Fruit fly (Drosophila melanogaster) whole organism, embryonic: ENCODE measurements around the gene Actbeta.

Experiments
- Aef1 ChIP-seq: fragments of 200-800 bp; sonication (Bioruptor generic); IDR thresholded peaks from 3 replicates; pipeline ENCODE4 v1.3.6; 2022; ENCODE audit warnings: missing biosample characterization, missing genetic modification characterization
- CG10979 ChIP-seq: fragments of 200-800 bp; sonication (Bioruptor generic); optimal IDR thresholded peaks from 2 replicates; lab custom pipeline; 2018; ENCODE audit warnings: missing biosample characterization, mild to moderate bottlenecking, missing genetic modification characterization, moderate library complexity
- CG12236 ChIP-seq: fragments of 200-800 bp; sonication (Bioruptor generic); optimal IDR thresholded peaks from 2 replicates; lab custom pipeline; 2016; ENCODE audit warnings: missing biosample characterization, missing genetic modification characterization
- CG13296 ChIP-seq: fragments of 200-800 bp; sonication (Bioruptor generic); optimal IDR thresholded peaks from 3 replicates; lab custom pipeline; 2018; ENCODE audit warnings: missing biosample characterization, mild to moderate bottlenecking, missing genetic modification characterization
- CG13894 ChIP-seq: fragments of 200-800 bp; sonication (Bioruptor generic); optimal IDR thresholded peaks from 3 replicates; lab custom pipeline; 2018; ENCODE audit warnings: missing biosample characterization, mild to moderate bottlenecking, missing genetic modification characterization, moderate library complexity
- CG15073 ChIP-seq: fragments of 200-800 bp; sonication (Bioruptor generic); optimal IDR thresholded peaks from 2 replicates; lab custom pipeline; 2016; ENCODE audit warnings: missing biosample characterization, missing genetic modification characterization
- CG1602 ChIP-seq: fragments of 200-800 bp; sonication (Bioruptor generic); optimal IDR thresholded peaks from 3 replicates; lab custom pipeline; 2016; ENCODE audit warnings: missing biosample characterization, missing genetic modification characterization
- CG17359 ChIP-seq: fragments of 200-800 bp; sonication (Bioruptor generic); optimal IDR thresholded peaks from 3 replicates; lab custom pipeline; 2018; ENCODE audit warnings: missing biosample characterization, mild to moderate bottlenecking, missing genetic modification characterization, moderate library complexity
- CG17361 ChIP-seq: fragments of 200-800 bp; sonication (Bioruptor generic); IDR thresholded peaks from 3 replicates; pipeline ENCODE4 v1.3.6; 2022; ENCODE audit warnings: missing biosample characterization, missing genetic modification characterization
- CG18619 ChIP-seq: fragments of 200-800 bp; sonication (Bioruptor generic); optimal IDR thresholded peaks from 3 replicates; lab custom pipeline; 2017; ENCODE audit warnings: missing biosample characterization, mild to moderate bottlenecking, missing genetic modification characterization
- CG2129 ChIP-seq: fragments of 200-800 bp; sonication (Bioruptor generic); IDR thresholded peaks from 2 replicates; pipeline ENCODE4 v1.3.6; 2022; ENCODE audit warnings: missing biosample characterization, missing genetic modification characterization; ENCODE audit not compliant: partially characterized antibody
- CG2678 ChIP-seq: fragments of 200-800 bp; sonication (Bioruptor generic); optimal IDR thresholded peaks from 3 replicates; lab custom pipeline; 2019; ENCODE audit warnings: missing biosample characterization, mild to moderate bottlenecking, missing genetic modification characterization, moderate library complexity
- CG2712 ChIP-seq: fragments of 200-800 bp; optimal IDR thresholded peaks from 3 replicates; lab custom pipeline; 2019; ENCODE audit warnings: missing biosample characterization, mild to moderate bottlenecking, missing genetic modification characterization, moderate library complexity
- CG3838 ChIP-seq: fragments of 200-800 bp; sonication (Bioruptor generic); optimal IDR thresholded peaks from 3 replicates; lab custom pipeline; 2016; ENCODE audit warnings: missing biosample characterization, missing genetic modification characterization
- CG6689 ChIP-seq: fragments of 200-800 bp; sonication (Bioruptor generic); IDR thresholded peaks from 2 replicates; pipeline ENCODE4 v1.3.6; 2022; ENCODE audit warnings: missing biosample characterization, missing genetic modification characterization
- CG7271 ChIP-seq: fragments of 200-800 bp; sonication (Bioruptor generic); optimal IDR thresholded peaks from 2 replicates; lab custom pipeline; 2018; ENCODE audit warnings: missing biosample characterization, mild to moderate bottlenecking, missing genetic modification characterization, moderate library complexity
- CG7963 ChIP-seq: fragments of 200-800 bp; sonication (Bioruptor generic); IDR thresholded peaks from 3 replicates; pipeline ENCODE4 v1.3.6; 2022; ENCODE audit warnings: missing biosample characterization, missing genetic modification characterization; ENCODE audit not compliant: partially characterized antibody
- CG9437 ChIP-seq: fragments of 200-800 bp; sonication (Bioruptor generic); optimal IDR thresholded peaks from 2 replicates; lab custom pipeline; 2018; ENCODE audit warnings: missing biosample characterization, mild to moderate bottlenecking, missing genetic modification characterization
- CG9817 ChIP-seq: fragments of 200-800 bp; sonication (Bioruptor generic); optimal IDR thresholded peaks from 2 replicates; lab custom pipeline; 2018; ENCODE audit warnings: missing biosample characterization, mild to moderate bottlenecking, missing genetic modification characterization, moderate library complexity
- Chrac-16 ChIP-seq: fragments of 200-800 bp; sonication (Bioruptor generic); optimal IDR thresholded peaks from 3 replicates; lab custom pipeline; 2016; ENCODE audit warnings: missing biosample characterization, missing genetic modification characterization
- D19B ChIP-seq: fragments of 200-800 bp; sonication (Bioruptor generic); optimal IDR thresholded peaks from 2 replicates; lab custom pipeline; 2017; ENCODE audit warnings: missing biosample characterization, mild to moderate bottlenecking, missing genetic modification characterization
- Dip3 ChIP-seq: fragments of 200-800 bp; sonication (Bioruptor generic); optimal IDR thresholded peaks from 3 replicates; lab custom pipeline; 2016; ENCODE audit warnings: missing biosample characterization, missing genetic modification characterization
- Doc2 ChIP-seq: fragments of 200-800 bp; sonication (Bioruptor generic); IDR thresholded peaks from 2 replicates; pipeline ENCODE4 v1.3.6; 2022; ENCODE audit warnings: missing biosample characterization, missing genetic modification characterization
- Drgx ChIP-seq: fragments of 200-800 bp; sonication (Bioruptor generic); IDR thresholded peaks from 2 replicates; pipeline ENCODE4 v1.3.6; 2022; ENCODE audit warnings: missing biosample characterization, missing genetic modification characterization
- E2f1 ChIP-seq: fragments of 200-800 bp; sonication (Bioruptor generic); IDR thresholded peaks from 2 replicates; pipeline ENCODE4 v1.3.6; 2022; ENCODE audit warnings: missing biosample characterization, missing genetic modification characterization
- Hr39 ChIP-seq: fragments of >200 bp; optimal IDR thresholded peaks from 2 replicates; lab custom pipeline; 2017
- MBD-R2 ChIP-seq: fragments of 200-800 bp; sonication (Bioruptor generic); IDR thresholded peaks from 2 replicates; pipeline ENCODE4 v1.3.6; 2022; ENCODE audit warnings: missing biosample characterization, missing genetic modification characterization
- Mrtf ChIP-seq: fragments of 200-800 bp; sonication (Bioruptor generic); IDR thresholded peaks from 3 replicates; pipeline ENCODE4 v1.3.6; 2022; ENCODE audit warnings: missing biosample characterization, missing genetic modification characterization
- Myb ChIP-seq: fragments of 200-800 bp; sonication (Bioruptor generic); optimal IDR thresholded peaks from 2 replicates; lab custom pipeline; 2016; ENCODE audit warnings: missing biosample characterization, missing genetic modification characterization
- Oli ChIP-seq: fragments of 200-800 bp; sonication (Bioruptor generic); optimal IDR thresholded peaks from 2 replicates; lab custom pipeline; 2018; ENCODE audit warnings: missing biosample characterization, mild to moderate bottlenecking, missing genetic modification characterization, moderate library complexity
- Scr ChIP-seq: fragments of 200-800 bp; sonication (Bioruptor generic); IDR thresholded peaks from 2 replicates; pipeline ENCODE4 v1.3.6; 2022; ENCODE audit warnings: missing biosample characterization, missing genetic modification characterization; ENCODE audit not compliant: partially characterized antibody
- Trl ChIP-seq, 3 experiments: fragments of >200 bp in 2 of 3; fragments of 200-800 bp in 1 of 3; sonication (Bioruptor generic) in 1 of 3; optimal IDR thresholded peaks; 2 replicates in 1 of 3; 3 replicates in 2 of 3; lab custom pipeline; 2016 to 2017; ENCODE audit warnings: missing biosample characterization in 1 of 3, missing genetic modification characterization in 1 of 3
- Xbp1 ChIP-seq: fragments of 200-800 bp; sonication (Bioruptor generic); optimal IDR thresholded peaks from 3 replicates; lab custom pipeline; 2016; ENCODE audit warnings: missing biosample characterization, mild to moderate bottlenecking, missing genetic modification characterization
- bowl ChIP-seq: fragments of 200-800 bp; sonication (Bioruptor generic); IDR thresholded peaks from 2 replicates; pipeline ENCODE4 v1.3.6; 2022; ENCODE audit warnings: missing biosample characterization, missing genetic modification characterization
- dimm ChIP-seq: fragments of 200-800 bp; sonication (Bioruptor generic); IDR thresholded peaks from 2 replicates; pipeline ENCODE4 v1.3.6; 2022; ENCODE audit warnings: missing biosample characterization, missing genetic modification characterization
- emc ChIP-seq: fragments of 200-800 bp; sonication (Bioruptor generic); optimal IDR thresholded peaks from 2 replicates; lab custom pipeline; 2016; ENCODE audit warnings: missing biosample characterization, missing genetic modification characterization
- fd102C ChIP-seq: fragments of 200-800 bp; sonication (Bioruptor generic); optimal IDR thresholded peaks from 2 replicates; lab custom pipeline; 2018; ENCODE audit warnings: missing biosample characterization, mild to moderate bottlenecking, missing genetic modification characterization, moderate library complexity
- fru ChIP-seq: fragments of >200 bp; optimal IDR thresholded peaks from 2 replicates; lab custom pipeline; 2017
- gt ChIP-seq: fragments of 200-800 bp; sonication (Bioruptor generic); IDR thresholded peaks from 2 replicates; pipeline ENCODE4 v1.3.6; 2022; ENCODE audit warnings: missing biosample characterization, missing genetic modification characterization
- kay ChIP-seq: fragments of 200-800 bp; sonication (Bioruptor generic); optimal IDR thresholded peaks from 2 replicates; lab custom pipeline; 2016; ENCODE audit warnings: missing biosample characterization, missing genetic modification characterization
- lov ChIP-seq, 2 experiments: fragments of 200-800 bp in 1 of 2; fragments of >200 bp in 1 of 2; sonication (Bioruptor generic) in 1 of 2; IDR thresholded peaks in 1 of 2; optimal IDR thresholded peaks in 1 of 2; 2 replicates in 1 of 2; 3 replicates in 1 of 2; pipeline versions ENCODE4 v1.3.6 to Lab custom; 2017 to 2022; ENCODE audit warnings: missing biosample characterization in 1 of 2, missing genetic modification characterization in 1 of 2
- mirr ChIP-seq: fragments of 200-800 bp; sonication (Bioruptor generic); optimal IDR thresholded peaks from 3 replicates; lab custom pipeline; 2018; ENCODE audit warnings: missing biosample characterization, mild to moderate bottlenecking, missing genetic modification characterization
- nau ChIP-seq: fragments of 200-800 bp; sonication (Bioruptor generic); optimal IDR thresholded peaks from 3 replicates; lab custom pipeline; 2017; ENCODE audit warnings: missing biosample characterization, mild to moderate bottlenecking, missing genetic modification characterization, missing genetic modification reagents
- nmo ChIP-seq: fragments of 200-800 bp; sonication (Bioruptor generic); optimal IDR thresholded peaks from 2 replicates; lab custom pipeline; 2018; ENCODE audit warnings: missing biosample characterization, mild to moderate bottlenecking, missing genetic modification characterization, moderate library complexity
- pho ChIP-seq: fragments of 200-800 bp; sonication (Bioruptor generic); optimal IDR thresholded peaks from 2 replicates; lab custom pipeline; 2016; ENCODE audit warnings: missing biosample characterization, missing genetic modification characterization
- pros ChIP-seq: fragments of 200-800 bp; sonication (Bioruptor generic); optimal IDR thresholded peaks from 3 replicates; lab custom pipeline; 2019; ENCODE audit warnings: missing biosample characterization, mild to moderate bottlenecking, missing genetic modification characterization, moderate library complexity
- rib ChIP-seq: fragments of 200-800 bp; sonication (Bioruptor generic); IDR thresholded peaks from 2 replicates; pipeline ENCODE4 v1.3.6; 2022; ENCODE audit warnings: missing biosample characterization, missing genetic modification characterization
- sim ChIP-seq: fragments of 200-800 bp; sonication (Bioruptor generic); IDR thresholded peaks from 2 replicates; pipeline ENCODE4 v1.3.6; 2022; ENCODE audit warnings: missing biosample characterization, missing genetic modification characterization
- slp2 ChIP-seq: fragments of 200-800 bp; sonication (Bioruptor generic); optimal IDR thresholded peaks from 2 replicates; lab custom pipeline; 2016; ENCODE audit warnings: missing biosample characterization, missing genetic modification characterization
- ttk ChIP-seq: fragments of 200-800 bp; sonication (Bioruptor generic); IDR thresholded peaks from 2 replicates; pipeline ENCODE4 v2.1.2; 2022; ENCODE audit warnings: missing biosample characterization, missing genetic modification characterization
- usp ChIP-seq: fragments of >200 bp; optimal IDR thresholded peaks from 2 replicates; lab custom pipeline; 2017; ENCODE audit warnings: missing biosample characterization, missing genetic modification characterization
- zen ChIP-seq: fragments of 200-800 bp; sonication (Bioruptor generic); optimal IDR thresholded peaks from 3 replicates; lab custom pipeline; 2018; ENCODE audit warnings: missing biosample characterization, mild to moderate bottlenecking, missing genetic modification characterization, moderate library complexity

Gene Actbeta

dm6 chr4:1031687-1032140 is 52.9 kb downstream of the Actbeta start, which contains the start of gene CG11076 (continued):
- TF ChIP-seq CG15073 (GFP tag; lab: Kevin White, UChicago) (no peak), CG9817 (tag; lab: Kevin White, UChicago) (no peak), CG17359 (tag; lab: Kevin White, UChicago) (peak; percentile 33), Doc2 (GFP tag; lab: Robert Waterston, UW) (no peak), emc (no peak), CG7271 (tag; lab: Kevin White, UChicago) (no peak), CG13894 (tag; lab: Kevin White, UChicago) (peak; percentile 59), fru (lab: Kevin White, UChicago) (no peak), CG2129 (0 out of 2 replicates have a peak, but pooled peaks have one; percentile 27), Myb (GFP tag; lab: Kevin White, UChicago) (no peak), Aef1 (GFP tag; lab: Robert Waterston, UW) (no peak), pho (GFP tag; lab: Kevin White, UChicago) (no peak), nau (GFP tag; lab: Kevin White, UChicago) (no peak), fd102C (GFP tag; lab: Kevin White, UChicago) (peak; percentile 20), CG12236 (no peak), rib (GFP tag; lab: Robert Waterston, UW) (no peak), Hr39 (lab: Kevin White, UChicago) (no peak), CG2678 (tag; lab: Kevin White, UChicago) (no peak), Chrac-16 (GFP tag; lab: Kevin White, UChicago) (no peak), dimm (GFP tag; lab: Robert Waterston, UW) (no peak), MBD-R2 (GFP tag; lab: Robert Waterston, UW) (no peak; the same call in 1 of the 2 replicates), mirr (no peak), Oli (no peak), zen (tag; lab: Kevin White, UChicago) (peak; percentile 4), nmo (GFP tag; lab: Kevin White, UChicago) (no peak), sim (no peak), kay (GFP tag; lab: Kevin White, UChicago) (no peak), gt (no peak), Drgx (no peak), Xbp1 (GFP tag; lab: Kevin White, UChicago) (peak; percentile 34), bowl (GFP tag; lab: Robert Waterston, UW) (no peak), ttk (GFP tag; lab: Robert Waterston, UW) (no peak), CG17361 (GFP tag; lab: Robert Waterston, UW) (no peak), pros (no peak), lov (optimal IDR thresholded peaks at IDR 0.05; lab: Kevin White, UChicago) (no peak), lov (GFP tag; IDR thresholded peaks at IDR 0.05; lab: Robert Waterston, UW) (no peak), Mrtf (GFP tag; lab: Robert Waterston, UW) (no peak), Scr (GFP tag; lab: Robert Waterston, UW) (peak; percentile 76), Trl (optimal IDR thresholded peaks at IDR 0.05; lab: Kevin White, UChicago) (no peak), Trl (GFP tag; optimal IDR thresholded peaks at IDR 0.05; lab: Kevin White, UChicago) (peak; percentile 32), CG13296 (peak; percentile 66), CG7963 (GFP tag; lab: Robert Waterston, UW) (peak; percentile 52; the same call in 2 of the 3 replicates), usp (GFP tag; lab: Kevin White, UChicago) (no peak), CG1602 (GFP tag; lab: Kevin White, UChicago) (no peak), CG3838 (GFP tag; lab: Kevin White, UChicago) (no peak), CG10979 (no peak), CG2712 (tag; lab: Kevin White, UChicago) (peak; percentile 29), slp2 (no peak), E2f1 (no peak), CG9437 (GFP tag; lab: Kevin White, UChicago) (peak; percentile 88), Dip3 (GFP tag; lab: Kevin White, UChicago) (no peak), CG18619 (GFP tag; lab: Kevin White, UChicago) (no peak), D19B (GFP tag; lab: Kevin White, UChicago) (no peak), CG6689 (GFP tag; lab: Robert Waterston, UW) (no peak)
